Worm (Caenorhabditis elegans): ENCODE measurements around the gene lron-3.

Gene lron-3

ce11 chrX:15544671-15545070 is 13.1 kb downstream of the lron-3 start:
- peak; percentile 78 for TF ChIP-seq pqm-1 (tag; optimal IDR thresholded peaks at IDR 0.05)
- TF ChIP-seq hmg-11 (tag; optimal IDR thresholded peaks at IDR 0.05): no peak
- peak; percentile 33 for TF ChIP-seq jun-1 (tag; optimal IDR thresholded peaks at IDR 0.05)
- TF ChIP-seq elt-2 (tag; optimal IDR thresholded peaks at IDR 0.05): peak; percentile 74

- TF ChIP-seq ama-1 (optimal IDR thresholded peaks at IDR 0.05): no peak
- TF ChIP-seq ztf-4 (tag; optimal IDR thresholded peaks at IDR 0.05): no peak
Observed at ce11 chrX:15541437-15541836, 16.3 kb downstream of the lron-3 start.

DNA sequence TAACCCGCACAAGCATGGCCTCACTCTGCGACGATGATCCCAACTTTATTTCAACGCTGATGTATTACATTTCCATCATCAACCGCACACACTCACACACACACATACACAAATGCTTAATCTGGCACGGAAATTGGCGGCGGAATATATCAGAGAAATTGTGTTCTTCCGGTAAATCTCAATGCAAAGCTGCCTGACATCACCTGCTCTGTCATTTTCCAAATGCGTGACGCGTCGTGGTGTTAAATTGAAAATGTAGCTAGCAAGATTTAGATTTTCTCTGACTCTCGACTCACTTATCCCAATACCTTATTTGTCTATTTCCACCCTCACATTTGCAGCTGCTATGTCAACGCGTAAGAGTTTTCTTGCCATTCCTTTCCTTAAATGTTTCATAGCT is 18.4 kb downstream of the lron-3 start:
- TF ChIP-seq sea-2 (GFP tag; optimal IDR thresholded peaks at IDR 0.05) (no peak), tbx-2 (tag; optimal IDR thresholded peaks at IDR 0.05) (no peak), nhr-25 (tag; optimal IDR thresholded peaks at IDR 0.05) (no peak), lsy-12 (tag; optimal IDR thresholded peaks at IDR 0.05) (no peak), hmg-11 (tag; optimal IDR thresholded peaks at IDR 0.05) (no peak)

DNA sequence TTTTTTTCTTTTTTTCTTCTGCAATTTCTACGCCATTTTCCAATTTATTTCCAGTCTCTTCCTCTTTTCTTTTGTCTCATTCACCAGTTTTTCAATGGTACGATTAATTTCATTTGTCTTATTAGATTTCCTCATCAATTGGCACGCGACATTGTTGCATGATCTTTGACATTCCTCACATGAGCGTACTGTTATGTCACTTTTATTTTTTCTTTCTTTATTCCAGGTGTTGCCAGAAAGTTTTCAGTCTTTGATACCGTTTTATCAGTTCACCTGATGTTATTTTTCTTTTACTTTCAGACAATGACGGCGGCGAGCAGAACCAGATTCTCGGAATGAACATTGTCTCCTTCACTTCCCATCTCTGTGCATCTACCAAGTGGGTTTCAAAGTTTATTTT is 20.4 kb downstream of the lron-3 start, which contains the start of the genes olrn-1 and C02C6.14:
olrn-1 (plus strand) TSS at position 301 of the 400 bp plus-strand sequence.
C02C6.14 (plus strand) TSS at position 304 of the 400 bp plus-strand sequence.
- no peak for TF ChIP-seq lin-15B (tag; optimal IDR thresholded peaks at IDR 0.05)
- TF ChIP-seq nhr-28 (tag; optimal IDR thresholded peaks at IDR 0.05): no peak
- TF ChIP-seq hmg-11 (tag; optimal IDR thresholded peaks at IDR 0.05): no peak
- no peak for TF ChIP-seq ceh-28 (tag; optimal IDR thresholded peaks at IDR 0.05)
- TF ChIP-seq zag-1 (tag; optimal IDR thresholded peaks at IDR 0.05): no peak

- TF ChIP-seq skn-1 (tag; optimal IDR thresholded peaks at IDR 0.05) (no peak), ztf-4 (tag; optimal IDR thresholded peaks at IDR 0.05) (no peak), unc-39 (tag; optimal IDR thresholded peaks at IDR 0.05) (no peak), egl-5 (tag; optimal IDR thresholded peaks at IDR 0.05) (no peak), lin-15B (tag; optimal IDR thresholded peaks at IDR 0.05) (no peak), nhr-237 (tag; optimal IDR thresholded peaks at IDR 0.05) (no peak), ceh-9 (tag; optimal IDR thresholded peaks at IDR 0.05) (no peak), elt-2 (tag; optimal IDR thresholded peaks at IDR 0.05) (no peak), nhr-23 (tag; optimal IDR thresholded peaks at IDR 0.05) (no peak), mdl-1 (tag; optimal IDR thresholded peaks at IDR 0.05) (no peak), R02D3.7 (tag; optimal IDR thresholded peaks at IDR 0.05) (no peak), ZK546.5 (tag; optimal IDR thresholded peaks at IDR 0.05) (no peak), nhr-25 (tag; optimal IDR thresholded peaks at IDR 0.05) (no peak)
Observed at ce11 chrX:15536017-15536416, 21.7 kb downstream of the lron-3 start.

DNA sequence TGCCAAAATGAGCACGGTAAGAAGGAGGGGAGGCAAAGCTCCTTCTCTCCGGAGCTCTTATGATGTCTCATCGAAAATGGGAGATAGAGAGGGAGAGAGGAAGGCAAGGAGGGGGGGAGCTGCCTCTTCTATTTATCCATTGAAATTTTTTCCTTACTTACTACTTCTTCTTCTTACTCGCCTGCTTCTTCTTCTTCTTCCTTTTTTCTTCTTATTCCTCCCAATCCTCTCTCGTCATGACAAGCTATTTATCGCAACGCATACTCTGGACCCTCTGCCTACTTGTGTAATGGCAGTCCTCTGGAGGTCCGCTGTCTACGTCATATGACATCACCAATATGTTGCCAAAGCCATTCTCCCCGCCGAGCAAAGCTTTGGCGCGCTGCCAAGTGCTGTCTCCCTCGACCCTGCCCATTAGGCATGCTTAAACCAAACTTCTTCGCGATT is 22.5 kb downstream of the lron-3 start:
- TF ChIP-seq elt-1 (tag; optimal IDR thresholded peaks at IDR 0.05) (peak; percentile 12), zag-1 (tag; optimal IDR thresholded peaks at IDR 0.05) (no peak), nhr-23 (tag; optimal IDR thresholded peaks at IDR 0.05) (no peak), lsy-12 (tag; optimal IDR thresholded peaks at IDR 0.05) (no peak), tbx-2 (tag; optimal IDR thresholded peaks at IDR 0.05) (peak; percentile 66), sea-2 (GFP tag; optimal IDR thresholded peaks at IDR 0.05) (no peak), nhr-25 (tag; optimal IDR thresholded peaks at IDR 0.05) (no peak), mml-1 (tag; optimal IDR thresholded peaks at IDR 0.05) (no peak), aly-2 (tag; optimal IDR thresholded peaks at IDR 0.05) (no peak), nhr-12 (tag; optimal IDR thresholded peaks at IDR 0.05) (no peak), R02D3.7 (tag; optimal IDR thresholded peaks at IDR 0.05) (no peak), nhr-77 (tag; optimal IDR thresholded peaks at IDR 0.05) (no peak), ceh-82 (tag; optimal IDR thresholded peaks at IDR 0.05) (peak; percentile 15), elt-3 (tag; optimal IDR thresholded peaks at IDR 0.05) (no peak), elt-2 (tag; optimal IDR thresholded peaks at IDR 0.05) (no peak), ceh-9 (tag; optimal IDR thresholded peaks at IDR 0.05) (no peak), eor-1 (tag; optimal IDR thresholded peaks at IDR 0.05) (no peak), daf-12 (tag; optimal IDR thresholded peaks at IDR 0.05) (no peak), skn-1 (tag; optimal IDR thresholded peaks at IDR 0.05) (no peak), lin-15B (tag; optimal IDR thresholded peaks at IDR 0.05) (no peak), egl-5 (tag; optimal IDR thresholded peaks at IDR 0.05) (peak; percentile 63), pha-4 (tag; optimal IDR thresholded peaks at IDR 0.05) (no peak), snpc-4 (tag; optimal IDR thresholded peaks at IDR 0.05) (no peak), ztf-4 (tag; optimal IDR thresholded peaks at IDR 0.05) (no peak), ZK546.5 (tag; optimal IDR thresholded peaks at IDR 0.05) (no peak), mdl-1 (tag; optimal IDR thresholded peaks at IDR 0.05) (no peak), nhr-28 (tag; optimal IDR thresholded peaks at IDR 0.05) (no peak), fos-1 (tag; optimal IDR thresholded peaks at IDR 0.05) (no peak), ceh-28 (tag; optimal IDR thresholded peaks at IDR 0.05) (peak; percentile 65), nhr-76 (tag; optimal IDR thresholded peaks at IDR 0.05) (no peak), ztf-11 (tag; optimal IDR thresholded peaks at IDR 0.05) (no peak), nhr-43 (tag; optimal IDR thresholded peaks at IDR 0.05; ENCODE audit: poor library complexity, severe bottlenecking) (no peak), fkh-10 (GFP tag; optimal IDR thresholded peaks at IDR 0.05) (no peak), ceh-16 (tag; optimal IDR thresholded peaks at IDR 0.05) (no peak), ama-1 (optimal IDR thresholded peaks at IDR 0.05) (no peak), nhr-237 (tag; optimal IDR thresholded peaks at IDR 0.05) (no peak), nfya-1 (tag; optimal IDR thresholded peaks at IDR 0.05; ENCODE audit: insufficient read depth) (peak; percentile 72)
